Worm (Caenorhabditis elegans) whole organism, L1 larva: Measurements from ENCODE around the gene R10E11.9.

Experiments
- C04F5.9 ChIP-seq: sonication (generic microtip); optimal IDR thresholded peaks from 2 replicates; lab custom pipeline; 2016; ENCODE audit warnings: missing genetic modification characterization, missing compliant biosample characterization
- ces-1 ChIP-seq: fragments of 150-350 bp; optimal IDR thresholded peaks from 2 replicates; lab custom pipeline; 2014; ENCODE audit warnings: missing biosample characterization, missing genetic modification reagents, missing genetic modification characterization
- fkh-10 ChIP-seq: sonication (generic microtip); optimal IDR thresholded peaks from 2 replicates; lab custom pipeline; 2017; ENCODE audit warnings: missing biosample characterization, missing genetic modification reagents, missing genetic modification characterization
- mep-1 ChIP-seq: fragments of 150-350 bp; optimal IDR thresholded peaks from 2 replicates; lab custom pipeline; 2014; ENCODE audit warnings: missing biosample characterization, missing genetic modification characterization

ce11 chrIII:9751074-9751473 is 42.4 kb downstream of the R10E11.9 start, which contains the start of gene T05G5.5:
- no peak for TF ChIP-seq ces-1 (GFP tag; lab: Kevin White, UChicago)
- TF ChIP-seq mep-1 (tag; lab: Kevin White, UChicago): no peak
- TF ChIP-seq C04F5.9 (tag; lab: Kevin White, UChicago): no peak
- no peak for TF ChIP-seq fkh-10 (GFP tag; lab: Kevin White, UChicago)
